Fruit fly (Drosophila melanogaster): ENCODE data around the gene CG45116.
A peak's percentile ranks its signal among the peaks of the same experiment; 100 is the strongest.

The CG45116 gene

dm6 chr3L:22717137-22717767 lies 18.0 kb downstream of the CG45116 start, which contains the start of the genes ArfGAP3 and CG32452 (continued):
- peak; percentile 50 for TF ChIP-seq onecut (GFP tag; IDR thresholded peaks at IDR 0.05)
- TF ChIP-seq CG15601 (tag; optimal IDR thresholded peaks at IDR 0.05): peak; percentile 77
- TF ChIP-seq CG7987 (GFP tag; optimal IDR thresholded peaks at IDR 0.05): no peak
- peak; percentile 70 for TF ChIP-seq lab (GFP tag; optimal IDR thresholded peaks at IDR 0.05)
- no peak for TF ChIP-seq Trl (optimal IDR thresholded peaks at IDR 0.05)
- TF ChIP-seq Trl (GFP tag; optimal IDR thresholded peaks at IDR 0.05): peak; percentile 55
- TF ChIP-seq Atf-2 (GFP tag; optimal IDR thresholded peaks at IDR 0.05): no peak
- peak; percentile 47; the same call in 2 of the 3 replicates for TF ChIP-seq CG34422 (GFP tag; IDR thresholded peaks at IDR 0.05)
- peak; percentile 58 for TF ChIP-seq HmgZ (tag; optimal IDR thresholded peaks at IDR 0.05)
- TF ChIP-seq salm (tag; optimal IDR thresholded peaks at IDR 0.05): no peak
- TF ChIP-seq CG4854 (GFP tag; optimal IDR thresholded peaks at IDR 0.05): no peak
- peak; percentile 60 for TF ChIP-seq Abd-B (GFP tag; optimal IDR thresholded peaks at IDR 0.05)
- peak; percentile 5 for TF ChIP-seq en (GFP tag; optimal IDR thresholded peaks at IDR 0.05)
- TF ChIP-seq CG13624 (GFP tag; optimal IDR thresholded peaks at IDR 0.05): peak; percentile 54
- TF ChIP-seq CG7372 (GFP tag; IDR thresholded peaks at IDR 0.05): peak; percentile 74
- no peak for TF ChIP-seq hkb (optimal IDR thresholded peaks at IDR 0.05)
- TF ChIP-seq hkb (GFP tag; IDR thresholded peaks at IDR 0.05): peak; percentile 73
- TF ChIP-seq CG3847 (GFP tag; IDR thresholded peaks at IDR 0.05): peak; percentile 80
- TF ChIP-seq NfI (GFP tag; optimal IDR thresholded peaks at IDR 0.05): peak; percentile 67
- TF ChIP-seq CG1024 (GFP tag; IDR thresholded peaks at IDR 0.05): 0 out of 2 replicates have a peak, but pooled peaks have one; percentile 28
- peak; percentile 82 for TF ChIP-seq Dbx (GFP tag; IDR thresholded peaks at IDR 0.05)
- TF ChIP-seq Bgb (GFP tag; IDR thresholded peaks at IDR 0.05; ENCODE audit: partially characterized antibody): peak; percentile 30; the same call in 1 of the 2 replicates
- peak; percentile 70 for TF ChIP-seq al (GFP tag; IDR thresholded peaks at IDR 0.05)
- peak; percentile 51; the same call in 2 of the 4 replicates for TF ChIP-seq Gug (GFP tag; IDR thresholded peaks at IDR 0.05)
- TF ChIP-seq cg (GFP tag; optimal IDR thresholded peaks at IDR 0.05): no peak
- TF ChIP-seq CG3995 (GFP tag; optimal IDR thresholded peaks at IDR 0.05): peak; percentile 39
- TF ChIP-seq grn (GFP tag; optimal IDR thresholded peaks at IDR 0.05): no peak
- TF ChIP-seq chif (GFP tag; optimal IDR thresholded peaks at IDR 0.05): peak; percentile 34 to 59
- TF ChIP-seq HLHmδ (GFP tag; optimal IDR thresholded peaks at IDR 0.05): peak; percentile 56
- TF ChIP-seq Side (GFP tag; optimal IDR thresholded peaks at IDR 0.05): peak; percentile 30
- TF ChIP-seq CG17829 (tag; optimal IDR thresholded peaks at IDR 0.05): peak; percentile 82
- no peak for TF ChIP-seq CG7271 (tag; optimal IDR thresholded peaks at IDR 0.05)
- TF ChIP-seq CG7928 (GFP tag; optimal IDR thresholded peaks at IDR 0.05): no peak
- TF ChIP-seq sna (GFP tag; IDR thresholded peaks at IDR 0.05; ENCODE audit: partially characterized antibody): 0 out of 2 replicates have a peak, but pooled peaks have one; percentile 46
- peak; percentile 56 for TF ChIP-seq CG4328 (GFP tag; optimal IDR thresholded peaks at IDR 0.05)
- peak; percentile 68 for TF ChIP-seq Blimp-1 (GFP tag; optimal IDR thresholded peaks at IDR 0.05)
- TF ChIP-seq CG1792 (GFP tag; optimal IDR thresholded peaks at IDR 0.05): peak; percentile 44
- TF ChIP-seq disco-r (GFP tag; optimal IDR thresholded peaks at IDR 0.05): no peak
- peak; percentile 82 for TF ChIP-seq CG32532 (GFP tag; IDR thresholded peaks at IDR 0.05)
- TF ChIP-seq croc (GFP tag; conservative IDR thresholded peaks at IDR 0.05): peak; percentile 26; the same call in 1 of the 3 replicates
- TF ChIP-seq ken (GFP tag; IDR thresholded peaks at IDR 0.05): peak; percentile 58; the same call in 1 of the 3 replicates
- TF ChIP-seq CG1602 (GFP tag; optimal IDR thresholded peaks at IDR 0.05): peak; percentile 74
- TF ChIP-seq Dfd (GFP tag; optimal IDR thresholded peaks at IDR 0.05): no peak
- TF ChIP-seq CG11560 (tag; IDR thresholded peaks at IDR 0.05): peak; percentile 98
- TF ChIP-seq unpg (GFP tag; optimal IDR thresholded peaks at IDR 0.05): peak; percentile 68
- peak; percentile 35 for TF ChIP-seq da (GFP tag; optimal IDR thresholded peaks at IDR 0.05)
- TF ChIP-seq CkIIα-i1 (GFP tag; IDR thresholded peaks at IDR 0.05): no peak
- TF ChIP-seq ttk (GFP tag; IDR thresholded peaks at IDR 0.05): peak; percentile 58
- no peak for TF ChIP-seq Kr (GFP tag; optimal IDR thresholded peaks at IDR 0.05)
- peak; percentile 56; the same call in 1 of the 2 replicates for TF ChIP-seq seq (GFP tag; IDR thresholded peaks at IDR 0.05)
